Worm (Caenorhabditis elegans) whole organism, early embryonic: ENCODE data around the gene C18D11.6.

Experiments used
- ama-1 ChIP-seq: fragments of 150-350 bp; optimal IDR thresholded peaks from 2 replicates; lab custom pipeline; 2014
- flt-1 ChIP-seq: fragments of 200-800 bp; sonication (Bioruptor generic); IDR thresholded peaks from 2 replicates; pipeline ENCODE4 v1.3.6; 2022; ENCODE audit warnings: missing genetic modification characterization, missing compliant biosample characterization

DNA sequence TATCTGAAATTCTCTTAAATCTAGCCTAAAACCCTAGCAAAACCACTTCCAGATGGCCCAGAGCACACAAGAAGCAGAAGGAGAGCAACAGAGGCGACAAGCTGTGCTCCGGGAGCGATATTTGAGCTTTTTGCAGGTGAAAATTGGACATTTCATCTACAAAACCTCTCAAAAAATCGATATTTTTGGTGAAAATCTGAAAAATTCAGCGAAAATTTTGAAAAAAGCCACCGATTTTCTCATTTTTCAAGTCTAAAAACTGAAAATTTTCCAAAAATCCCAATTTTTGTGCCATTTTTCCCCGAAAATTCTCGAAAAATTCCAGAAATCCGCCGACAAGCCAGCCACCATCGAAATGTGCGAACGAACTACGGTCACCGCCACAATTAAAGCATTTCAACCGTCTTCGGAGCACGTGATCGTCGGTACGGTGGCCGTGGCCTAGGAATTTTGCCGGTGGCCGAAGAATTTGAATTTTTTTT is 30.1 kb upstream of the C18D11.6 start, which contains the start of gene C24H11.5:
- TF ChIP-seq ama-1 (lab: Kevin White, UChicago) (no peak), flt-1 (GFP tag; lab: Robert Waterston, UW) (no peak)
